Worm (Caenorhabditis elegans) whole organism, L4 larva: Measurements from ENCODE around the gene math-33.

Source experiments
- F10B5.3 ChIP-seq: sonication (generic microtip); optimal IDR thresholded peaks from 2 replicates; lab custom pipeline; 2016; ENCODE audit warnings: mild to moderate bottlenecking, missing genetic modification characterization, missing compliant biosample characterization
- F26F4.8 ChIP-seq: fragments of 200-800 bp; sonication (Bioruptor generic); conservative IDR thresholded peaks from 2 replicates; pipeline ENCODE4 v1.3.6; 2022; ENCODE audit warnings: missing genetic modification characterization, missing compliant biosample characterization
- T26A8.4 ChIP-seq: fragments of 200-800 bp; sonication (Bioruptor generic); IDR thresholded peaks from 2 replicates; pipeline ENCODE4 v1.3.6; 2022; ENCODE audit warnings: missing genetic modification characterization, missing compliant biosample characterization
- Y105C5A.15 ChIP-seq: fragments of 200-800 bp; sonication (Bioruptor generic); IDR thresholded peaks from 2 replicates; pipeline ENCODE4 v1.3.6; 2022; ENCODE audit warnings: missing genetic modification characterization, missing compliant biosample characterization
- Y75B8A.6 ChIP-seq: fragments of 200-800 bp; sonication (Bioruptor generic); IDR thresholded peaks from 2 replicates; pipeline ENCODE4 v1.3.6; 2022; ENCODE audit warnings: missing genetic modification reagents, missing genetic modification characterization, missing compliant biosample characterization
- aha-1 ChIP-seq: fragments of 150-350 bp; peaks from one replicate; lab custom pipeline; 2014; ENCODE audit warnings: missing biosample characterization, missing genetic modification characterization
- arid-1 ChIP-seq: fragments of 200-800 bp; sonication (Bioruptor generic); conservative IDR thresholded peaks from 2 replicates; pipeline ENCODE4 v1.3.6; 2022; ENCODE audit warnings: missing genetic modification reagents, missing genetic modification characterization, missing compliant biosample characterization
- ceh-32 ChIP-seq: sonication (generic microtip); optimal IDR thresholded peaks from 2 replicates; lab custom pipeline; 2016; ENCODE audit warnings: mild to moderate bottlenecking, missing genetic modification characterization, missing compliant biosample characterization; ENCODE audit not compliant: poor library complexity
- ceh-44 ChIP-seq: fragments of 200-800 bp; sonication (Bioruptor generic); IDR thresholded peaks from 2 replicates; pipeline ENCODE4 v1.3.6; 2022; ENCODE audit warnings: missing genetic modification reagents, missing genetic modification characterization, missing compliant biosample characterization
- cey-2 ChIP-seq: sonication (generic microtip); optimal IDR thresholded peaks from 3 replicates; lab custom pipeline; 2017; ENCODE audit warnings: missing genetic modification characterization, mild to moderate bottlenecking, missing compliant biosample characterization, antibody characterized with exemption, borderline replicate concordance; ENCODE audit not compliant: insufficient read depth
- daf-19 ChIP-seq: fragments of 200-800 bp; sonication (Bioruptor generic); conservative IDR thresholded peaks from 2 replicates; pipeline ENCODE4 v1.3.6; 2022; ENCODE audit warnings: missing genetic modification characterization, missing compliant biosample characterization
- dmd-8 ChIP-seq: fragments of 200-800 bp; sonication (Bioruptor generic); IDR thresholded peaks from 2 replicates; pipeline ENCODE4 v1.3.6; 2022; ENCODE audit warnings: missing genetic modification characterization, missing compliant biosample characterization
- dpl-1 ChIP-seq: fragments of 150-350 bp; optimal IDR thresholded peaks from 2 replicates; lab custom pipeline; 2014; ENCODE audit warnings: missing biosample characterization, missing genetic modification reagents, missing genetic modification characterization
- duxl-1 ChIP-seq: sonication (generic microtip); optimal IDR thresholded peaks from 2 replicates; lab custom pipeline; 2016; ENCODE audit warnings: mild to moderate bottlenecking, missing genetic modification characterization, moderate library complexity, missing compliant biosample characterization; ENCODE audit not compliant: poor library complexity
- dve-1 ChIP-seq: sonication (generic microtip); optimal IDR thresholded peaks from 2 replicates; lab custom pipeline; 2017; ENCODE audit warnings: antibody characterized with exemption, mild to moderate bottlenecking, missing genetic modification characterization, missing compliant biosample characterization; ENCODE audit not compliant: insufficient read depth
- egl-43 ChIP-seq: fragments of 200-800 bp; sonication (Bioruptor generic); IDR thresholded peaks from 2 replicates; pipeline ENCODE4 v1.3.6; 2022; ENCODE audit warnings: missing genetic modification reagents, missing genetic modification characterization, missing compliant biosample characterization
- hlh-11 ChIP-seq: fragments of 200-800 bp; sonication (Bioruptor generic); optimal IDR thresholded peaks from 2 replicates; lab custom pipeline; 2018; ENCODE audit warnings: mild to moderate bottlenecking, missing genetic modification characterization, missing compliant biosample characterization
- hlh-30 ChIP-seq: sonication (generic microtip); optimal IDR thresholded peaks from 2 replicates; lab custom pipeline; 2017; ENCODE audit warnings: antibody characterized with exemption, mild to moderate bottlenecking, missing genetic modification characterization, missing compliant biosample characterization; ENCODE audit not compliant: insufficient read depth
- lim-7 ChIP-seq: fragments of 200-800 bp; sonication (Bioruptor generic); IDR thresholded peaks from 2 replicates; pipeline ENCODE4 v1.3.6; 2022; ENCODE audit warnings: missing genetic modification characterization, missing compliant biosample characterization
- lin-38 ChIP-seq: fragments of 200-800 bp; sonication (Bioruptor generic); IDR thresholded peaks from 2 replicates; pipeline ENCODE4 v1.3.6; 2022; ENCODE audit warnings: missing genetic modification reagents, missing genetic modification characterization, missing compliant biosample characterization
- lin-39 ChIP-seq: fragments of 150-350 bp; optimal IDR thresholded peaks from 2 replicates; lab custom pipeline; 2014; ENCODE audit warnings: missing biosample characterization, missing genetic modification reagents, missing genetic modification characterization
- lir-3 ChIP-seq: sonication (generic microtip); optimal IDR thresholded peaks from 2 replicates; lab custom pipeline; 2016; ENCODE audit warnings: mild to moderate bottlenecking, missing genetic modification characterization, missing compliant biosample characterization
- lsy-2 ChIP-seq, 2 experiments: fragments of 150-350 bp in 1 of 2; sonication (generic microtip) in 1 of 2; optimal IDR thresholded peaks; 2 replicates each; lab custom pipeline; 2014 to 2017; ENCODE audit warnings: missing biosample characterization in 2 of 2, missing genetic modification characterization in 2 of 2
- madf-5 ChIP-seq, 2 experiments: fragments of 200-800 bp; sonication (Bioruptor generic); IDR thresholded peaks; 2 replicates each; pipeline ENCODE4 v1.3.6; 2022; ENCODE audit warnings: missing compliant biosample characterization in 2 of 2, missing genetic modification characterization in 2 of 2
- mdl-1 ChIP-seq, 2 experiments: fragments of 150-350 bp in 1 of 2; sonication (generic microtip) in 1 of 2; optimal IDR thresholded peaks; 2 replicates each; lab custom pipeline; 2014 to 2017; ENCODE audit warnings: missing biosample characterization in 2 of 2, missing genetic modification characterization in 2 of 2
- mep-1 ChIP-seq: fragments of 150-350 bp; sonication (generic microtip); optimal IDR thresholded peaks from 3 replicates; lab custom pipeline; 2014; ENCODE audit warnings: missing biosample characterization, missing genetic modification characterization
- mes-2 ChIP-seq: sonication (generic microtip); optimal IDR thresholded peaks from 2 replicates; lab custom pipeline; 2016; ENCODE audit warnings: missing genotype, mild to moderate bottlenecking, missing genetic modification characterization, missing compliant biosample characterization; ENCODE audit not compliant: poor library complexity, severe bottlenecking
- mxl-2 ChIP-seq: fragments of 200-800 bp; sonication (Bioruptor generic); conservative IDR thresholded peaks from 2 replicates; pipeline ENCODE4 v1.3.6; 2022; ENCODE audit warnings: missing genetic modification reagents, missing genetic modification characterization, missing compliant biosample characterization
- nhr-11 ChIP-seq: fragments of 150-350 bp; optimal IDR thresholded peaks from 2 replicates; lab custom pipeline; 2014; ENCODE audit warnings: missing biosample characterization, missing genetic modification characterization
- nhr-237 ChIP-seq: sonication (generic microtip); optimal IDR thresholded peaks from 2 replicates; lab custom pipeline; 2017; ENCODE audit warnings: missing biosample characterization, missing genetic modification characterization
- nhr-25 ChIP-seq: sonication (generic microtip); optimal IDR thresholded peaks from 2 replicates; lab custom pipeline; 2017; ENCODE audit warnings: missing genetic modification characterization, mild to moderate bottlenecking, missing compliant biosample characterization, antibody characterized with exemption, moderate library complexity, borderline replicate concordance; ENCODE audit not compliant: insufficient read depth
- nhr-41 ChIP-seq: fragments of 200-800 bp; sonication (Bioruptor generic); IDR thresholded peaks from 2 replicates; pipeline ENCODE4 v1.3.6; 2022; ENCODE audit warnings: missing genetic modification reagents, missing genetic modification characterization, missing compliant biosample characterization
- nhr-76 ChIP-seq: fragments of 150-350 bp; optimal IDR thresholded peaks from 2 replicates; lab custom pipeline; 2014; ENCODE audit warnings: missing biosample characterization, missing genetic modification characterization
- pqm-1 ChIP-seq: sonication (generic microtip); optimal IDR thresholded peaks from 2 replicates; lab custom pipeline; 2017; ENCODE audit warnings: missing biosample characterization, missing genetic modification characterization
- rbr-2 ChIP-seq: sonication (generic microtip); optimal IDR thresholded peaks from 2 replicates; lab custom pipeline; 2016; ENCODE audit warnings: missing genotype, missing genetic modification characterization, missing compliant biosample characterization
- saeg-2 ChIP-seq: fragments of 200-800 bp; sonication (Bioruptor generic); IDR thresholded peaks from 2 replicates; pipeline ENCODE4 v1.3.6; 2022; ENCODE audit warnings: missing genetic modification reagents, missing genetic modification characterization, missing compliant biosample characterization
- sdz-12 ChIP-seq: fragments of 200-800 bp; sonication (Bioruptor generic); optimal IDR thresholded peaks from 2 replicates; lab custom pipeline; 2018; ENCODE audit warnings: mild to moderate bottlenecking, missing genetic modification characterization, missing compliant biosample characterization
- spr-3 ChIP-seq: fragments of 200-800 bp; sonication (Bioruptor generic); optimal IDR thresholded peaks from 2 replicates; lab custom pipeline; 2018; ENCODE audit warnings: mild to moderate bottlenecking, missing genetic modification characterization, missing compliant biosample characterization
- tag-97 ChIP-seq: fragments of 200-800 bp; sonication (Bioruptor generic); IDR thresholded peaks from 2 replicates; pipeline ENCODE4 v1.3.6; 2022; ENCODE audit warnings: missing genetic modification characterization, missing compliant biosample characterization
- tra-1 ChIP-seq: fragments of 200-800 bp; sonication (Bioruptor generic); IDR thresholded peaks from 2 replicates; pipeline ENCODE4 v1.3.6; 2022; ENCODE audit warnings: missing genetic modification reagents, missing genetic modification characterization, missing compliant biosample characterization
- unc-130 ChIP-seq: sonication (generic microtip); optimal IDR thresholded peaks from 2 replicates; lab custom pipeline; 2016; ENCODE audit warnings: missing genetic modification reagents, missing genetic modification characterization, missing compliant biosample characterization
- unc-39 ChIP-seq: sonication (generic microtip); optimal IDR thresholded peaks from 2 replicates; lab custom pipeline; 2017; ENCODE audit warnings: missing biosample characterization, missing genetic modification characterization
- unc-62 ChIP-seq, 3 experiments: fragments of 150-350 bp in 1 of 3; sonication (generic microtip); optimal IDR thresholded peaks in 2 of 3; peaks in 1 of 3; 1 replicate in 1 of 3; 2 replicates in 2 of 3; lab custom pipeline; 2014 to 2017; ENCODE audit warnings: missing biosample characterization in 3 of 3, missing genetic modification characterization in 3 of 3, missing genetic modification reagents in 3 of 3, missing genotype in 1 of 3
- vab-7 ChIP-seq: fragments of 200-800 bp; sonication (Bioruptor generic); IDR thresholded peaks from 2 replicates; pipeline ENCODE4 v1.3.6; 2022; ENCODE audit warnings: missing genetic modification reagents, missing genetic modification characterization, missing compliant biosample characterization
- zag-1 ChIP-seq: fragments of 150-350 bp; optimal IDR thresholded peaks from 2 replicates; lab custom pipeline; 2014; ENCODE audit warnings: missing biosample characterization, missing genetic modification characterization
- zfp-3 ChIP-seq: fragments of 200-800 bp; sonication (Bioruptor generic); conservative IDR thresholded peaks from 2 replicates; pipeline ENCODE4 v1.3.6; 2022; ENCODE audit warnings: missing genetic modification reagents, missing genetic modification characterization, missing compliant biosample characterization
- zip-2 ChIP-seq: fragments of 150-350 bp; optimal IDR thresholded peaks from 2 replicates; lab custom pipeline; 2014; ENCODE audit warnings: missing biosample characterization, missing genetic modification characterization

The math-33 gene

DNA sequence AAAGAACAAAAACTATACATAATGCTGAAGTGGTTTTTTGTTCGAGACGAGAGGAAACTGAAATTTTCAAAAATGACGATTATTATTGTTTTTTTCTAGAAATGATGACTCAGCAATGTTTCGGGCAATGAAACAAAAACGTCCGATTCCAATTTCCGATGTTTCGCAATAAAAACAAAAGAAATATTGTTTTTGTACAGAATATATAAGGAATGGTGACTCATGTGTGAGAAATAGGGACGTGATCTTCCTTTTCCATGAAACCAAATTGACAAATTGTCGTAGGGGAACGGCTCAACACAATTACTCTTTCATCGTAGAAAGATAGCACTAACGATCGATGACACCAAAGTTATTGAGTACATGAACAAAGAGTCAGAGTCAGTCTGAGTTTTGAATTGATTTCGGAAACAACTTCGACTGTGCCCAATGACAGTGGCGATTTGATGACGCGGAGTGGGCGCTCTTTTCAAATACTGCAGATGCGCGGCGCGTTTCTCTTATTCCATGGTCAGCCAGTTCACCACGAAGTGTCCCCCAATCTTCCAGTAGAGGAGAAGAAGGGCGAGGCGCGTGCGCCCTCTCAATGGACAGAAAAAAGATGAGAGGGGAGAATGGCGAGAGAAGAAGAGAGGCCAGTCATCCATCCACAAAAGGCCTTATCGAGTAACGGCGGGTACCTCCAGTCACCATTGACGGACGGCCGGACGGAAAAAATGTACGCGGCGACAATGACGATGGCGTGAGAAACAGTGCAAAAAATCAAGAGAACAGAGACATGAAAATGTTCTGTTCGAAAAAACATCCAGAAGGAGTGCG, 38.3 kb upstream of the math-33 start:
- TF ChIP-seq cey-2 (tag; lab: Kevin White, UChicago) (no peak), nhr-11 (tag; lab: Kevin White, UChicago) (no peak), egl-43 (GFP tag; lab: Robert Waterston, UW) (peak; percentile 87), unc-62 (GFP tag; optimal IDR thresholded peaks at IDR 0.05 in 1 of 2; lab: Kevin White, UChicago) (peak in 1 of 2 experiments; percentile 93), unc-62 (tag; optimal IDR thresholded peaks at IDR 0.05; lab: Kevin White, UChicago) (no peak), arid-1 (GFP tag; lab: Robert Waterston, UW) (no peak; the same call in 1 of the 2 replicates), pqm-1 (tag; lab: Kevin White, UChicago) (no peak), aha-1 (tag; lab: Kevin White, UChicago) (peak; percentile 80), daf-19 (GFP tag; lab: Robert Waterston, UW) (no peak), zip-2 (tag; lab: Kevin White, UChicago) (no peak), saeg-2 (GFP tag; lab: Robert Waterston, UW) (no peak), dve-1 (peak; percentile 28), madf-5 (GFP tag; IDR thresholded peaks at IDR 0.05; lab: Robert Waterston, UW) (no peak), mep-1 (peak; percentile 27), F26F4.8 (GFP tag; lab: Robert Waterston, UW) (no peak), mxl-2 (no peak), nhr-41 (GFP tag; lab: Robert Waterston, UW) (no peak), spr-3 (GFP tag; lab: Kevin White, UChicago) (no peak), tag-97 (no peak), sdz-12 (GFP tag; lab: Kevin White, UChicago) (no peak), lin-39 (tag; lab: Kevin White, UChicago) (no peak), lim-7 (GFP tag; lab: Robert Waterston, UW) (no peak), vab-7 (no peak), Y75B8A.6 (no peak), ceh-44 (GFP tag; lab: Robert Waterston, UW) (no peak), lsy-2 (tag; optimal IDR thresholded peaks at IDR 0.05; lab: Kevin White, UChicago) (peak in 1 of 2 experiments; percentile 27), rbr-2 (tag; lab: Kevin White, UChicago) (peak; percentile 72), duxl-1 (no peak), F10B5.3 (peak; percentile 52), dmd-8 (GFP tag; lab: Robert Waterston, UW) (0 out of 2 replicates have a peak, but pooled peaks have one; percentile 44), tra-1 (GFP tag; lab: Robert Waterston, UW) (no peak), T26A8.4 (0 out of 2 replicates have a peak, but pooled peaks have one; percentile 19), ceh-32 (tag; lab: Kevin White, UChicago) (no peak), lin-38 (GFP tag; lab: Robert Waterston, UW) (peak; percentile 42), unc-39 (no peak), hlh-11 (peak; percentile 21), zfp-3 (GFP tag; lab: Robert Waterston, UW) (0 out of 2 replicates have a peak, but pooled peaks have one; percentile 41), Y105C5A.15 (GFP tag; lab: Robert Waterston, UW) (no peak), hlh-30 (tag; lab: Kevin White, UChicago) (peak; percentile 65), mes-2 (peak; percentile 39), nhr-76 (tag; lab: Kevin White, UChicago) (no peak), zag-1 (no peak), dpl-1 (GFP tag; lab: Kevin White, UChicago) (peak; percentile 7), nhr-25 (peak; percentile 18), mdl-1 (tag; optimal IDR thresholded peaks at IDR 0.05; lab: Kevin White, UChicago) (peak in 1 of 2 experiments; percentile 81), unc-130 (no peak), nhr-237 (no peak), lir-3 (tag; lab: Kevin White, UChicago) (no peak)
